Worm (Caenorhabditis elegans): ENCODE data around the gene Y59A8B.19.
"Not testable (repeated sequence)": the region's sequence is repeated elsewhere in the genome, so short reads cannot be mapped to it uniquely, and the experiment has no call there.

The Y59A8B.19 gene

ce11 chrV:18014116-18014515 lies 7.1 kb downstream of the Y59A8B.19 start, which contains the start of gene srh-133:
TSS of gene srh-133 (minus strand) at chrV:18014216.
- TF ChIP-seq lin-39 (tag; optimal IDR thresholded peaks at IDR 0.05) (no peak), ama-1 (optimal IDR thresholded peaks at IDR 0.05) (no peak), egl-27 (tag; optimal IDR thresholded peaks at IDR 0.05) (no peak), aly-2 (tag; optimal IDR thresholded peaks at IDR 0.05) (no peak), lin-11 (tag; optimal IDR thresholded peaks at IDR 0.05) (no peak), zag-1 (tag; optimal IDR thresholded peaks at IDR 0.05) (no peak), sem-4 (tag; optimal IDR thresholded peaks at IDR 0.05) (no peak), elt-1 (tag; optimal IDR thresholded peaks at IDR 0.05) (no peak), Y55F3AM.14 (GFP tag; optimal IDR thresholded peaks at IDR 0.05) (no peak), peb-1 (tag; optimal IDR thresholded peaks at IDR 0.05) (no peak), gmeb-1 (tag; optimal IDR thresholded peaks at IDR 0.05) (no peak), ztf-4 (tag; optimal IDR thresholded peaks at IDR 0.05) (no peak), snpc-4 (tag; optimal IDR thresholded peaks at IDR 0.05) (no peak), F13H6.1 (tag; optimal IDR thresholded peaks at IDR 0.05) (no peak), nhr-11 (tag; optimal IDR thresholded peaks at IDR 0.05) (no peak)

DNA sequence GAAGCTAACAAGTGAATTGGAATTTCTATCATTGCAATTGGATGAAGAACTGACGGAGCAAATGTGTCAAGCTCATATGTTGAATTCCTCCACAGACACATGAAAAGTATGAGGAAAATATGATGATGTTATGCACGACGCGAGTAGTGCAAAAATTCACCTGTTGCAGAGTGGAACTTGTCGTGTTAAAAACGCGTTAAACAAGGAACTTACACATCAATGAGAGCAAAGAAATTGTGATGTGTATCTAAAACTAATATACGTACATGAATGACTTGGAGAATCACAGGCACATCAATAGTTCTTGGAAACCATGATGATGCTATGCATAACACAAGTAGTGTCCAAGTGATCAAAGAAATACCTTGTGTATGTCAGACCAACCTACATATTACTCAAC lies 10.2 kb downstream of the Y59A8B.19 start, which contains the start of gene srh-134:
TSS of gene srh-134 (minus strand) at position 101 of the 400 bp plus-strand sequence.
- no peak for TF ChIP-seq ama-1 (optimal IDR thresholded peaks at IDR 0.05)
- TF ChIP-seq gmeb-1 (tag; optimal IDR thresholded peaks at IDR 0.05), result no peak
- no peak for TF ChIP-seq crh-2 (tag; optimal IDR thresholded peaks at IDR 0.05)
- no peak for TF ChIP-seq nhr-12 (tag; optimal IDR thresholded peaks at IDR 0.05)

- TF ChIP-seq mbf-1 (tag; optimal IDR thresholded peaks at IDR 0.05) (no peak), blmp-1 (tag; optimal IDR thresholded peaks at IDR 0.05; ENCODE audit: insufficient read depth) (peak; percentile 2), Y55F3AM.14 (GFP tag; optimal IDR thresholded peaks at IDR 0.05) (no peak), C34F6.9 (tag; optimal IDR thresholded peaks at IDR 0.05) (peak; percentile 40)
These were observed 14.4 kb downstream of the Y59A8B.19 start for ce11 chrV:18021464-18021863.

DNA sequence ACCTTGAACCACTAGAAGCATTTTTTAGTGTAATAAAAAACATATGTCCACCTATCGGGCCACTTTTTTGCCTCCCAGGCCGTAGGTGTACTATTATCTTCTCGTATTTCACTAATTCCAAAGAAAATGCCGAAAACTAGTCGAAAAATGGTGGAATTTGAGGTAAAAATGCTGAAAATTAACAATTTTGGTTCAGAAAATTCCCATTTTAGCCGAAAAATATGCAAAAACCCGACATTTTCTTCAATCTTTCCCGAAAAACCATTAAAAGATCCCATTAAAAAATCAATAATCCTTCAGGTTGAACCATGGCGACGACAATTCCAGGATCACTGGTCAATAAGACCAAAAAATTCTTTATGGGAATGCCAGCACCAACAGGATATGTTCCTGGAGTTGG lies 15.1 kb downstream of the Y59A8B.19 start, which contains the start of gene prp-6:
TSS of gene prp-6 (plus strand) at position 301 of the 400 bp plus-strand sequence.
- TF ChIP-seq F13H6.1 (tag; optimal IDR thresholded peaks at IDR 0.05) (no peak), Y55F3AM.14 (GFP tag; optimal IDR thresholded peaks at IDR 0.05) (no peak), ama-1 (optimal IDR thresholded peaks at IDR 0.05) (no peak), fos-1 (tag; optimal IDR thresholded peaks at IDR 0.05) (no peak), sem-4 (tag; optimal IDR thresholded peaks at IDR 0.05) (no peak), sma-3 (GFP tag; optimal IDR thresholded peaks at IDR 0.05) (no peak), elt-1 (tag; optimal IDR thresholded peaks at IDR 0.05) (no peak), dmd-4 (tag; optimal IDR thresholded peaks at IDR 0.05) (no peak), mab-5 (tag; optimal IDR thresholded peaks at IDR 0.05) (no peak), unc-62 (GFP tag; optimal IDR thresholded peaks at IDR 0.05) (no peak), gmeb-1 (tag; optimal IDR thresholded peaks at IDR 0.05) (no peak)

ce11 chrV:18043271-18043670 lies 36.2 kb downstream of the Y59A8B.19 start, which contains the start of gene ebp-1:
TSS of gene ebp-1 (plus strand) at chrV:18043571.
- TF ChIP-seq elt-1 (tag; optimal IDR thresholded peaks at IDR 0.05), result no peak
- no peak for TF ChIP-seq lin-13 (GFP tag; optimal IDR thresholded peaks at IDR 0.05)
- no peak for TF ChIP-seq F13H6.1 (tag; optimal IDR thresholded peaks at IDR 0.05)
- no peak for TF ChIP-seq aly-2 (tag; optimal IDR thresholded peaks at IDR 0.05)
- TF ChIP-seq nhr-10 (tag; optimal IDR thresholded peaks at IDR 0.05), result no peak
- TF ChIP-seq zag-1 (tag; optimal IDR thresholded peaks at IDR 0.05), result no peak
- TF ChIP-seq snpc-4 (tag; optimal IDR thresholded peaks at IDR 0.05), result no peak
- no peak for TF ChIP-seq ZK546.5 (tag; optimal IDR thresholded peaks at IDR 0.05)

ce11 chrV:18055297-18056019 lies 48.4 kb downstream of the Y59A8B.19 start, which contains the start of the genes Y59A8B.25 and ebp-3:
TSS of gene Y59A8B.25 (minus strand) at chrV:18055397.
TSS of gene ebp-3 (plus strand) at chrV:18055969.
- TF ChIP-seq egl-27 (tag; optimal IDR thresholded peaks at IDR 0.05); unc-62 (GFP tag; optimal IDR thresholded peaks at IDR 0.05); ZK546.5 (tag; optimal IDR thresholded peaks at IDR 0.05): not testable (repeated sequence)
